Fruit fly (Drosophila melanogaster) whole organism, embryonic: ENCODE measurements around the gene park.
A peak's percentile ranks its signal among the peaks of the same experiment; 100 is the strongest.

Experiments
- Antp ChIP-seq: fragments of 200-800 bp; sonication (Bioruptor generic); optimal IDR thresholded peaks from 3 replicates; lab custom pipeline; 2016; ENCODE audit warnings: missing biosample characterization, missing genetic modification characterization
- Asciz ChIP-seq: fragments of 200-800 bp; sonication (Bioruptor generic); optimal IDR thresholded peaks from 2 replicates; lab custom pipeline; 2017; ENCODE audit warnings: missing biosample characterization, mild to moderate bottlenecking, missing genetic modification characterization, missing genetic modification reagents
- Atf-2 ChIP-seq: fragments of 200-800 bp; sonication (Bioruptor generic); optimal IDR thresholded peaks from 2 replicates; lab custom pipeline; 2016; ENCODE audit warnings: missing biosample characterization, missing genetic modification characterization
- CG10366 ChIP-seq: fragments of 200-800 bp; sonication (Bioruptor generic); IDR thresholded peaks from 2 replicates; pipeline ENCODE4 v1.3.6; 2022; ENCODE audit warnings: missing biosample characterization, missing genetic modification characterization
- CG10543 ChIP-seq: fragments of 200-800 bp; sonication (Bioruptor generic); optimal IDR thresholded peaks from 3 replicates; lab custom pipeline; 2017; ENCODE audit warnings: missing biosample characterization, mild to moderate bottlenecking, missing genetic modification characterization, moderate library complexity
- CG13296 ChIP-seq: fragments of 200-800 bp; sonication (Bioruptor generic); optimal IDR thresholded peaks from 3 replicates; lab custom pipeline; 2018; ENCODE audit warnings: missing biosample characterization, mild to moderate bottlenecking, missing genetic modification characterization
- CG13424 ChIP-seq: fragments of 200-800 bp; sonication (Bioruptor generic); optimal IDR thresholded peaks from 2 replicates; lab custom pipeline; 2019; ENCODE audit warnings: missing biosample characterization, mild to moderate bottlenecking, missing genetic modification characterization, moderate library complexity
- CG13624 ChIP-seq: fragments of 200-800 bp; sonication (Bioruptor generic); optimal IDR thresholded peaks from 2 replicates; lab custom pipeline; 2016; ENCODE audit warnings: missing biosample characterization, missing genetic modification characterization
- CG13775 ChIP-seq: fragments of 200-800 bp; sonication (Bioruptor generic); optimal IDR thresholded peaks from 3 replicates; lab custom pipeline; 2017; ENCODE audit warnings: missing biosample characterization, mild to moderate bottlenecking, missing genetic modification characterization
- CG14014 ChIP-seq: fragments of 200-800 bp; sonication (Bioruptor generic); IDR thresholded peaks from 2 replicates; pipeline ENCODE4 v1.3.6; 2022; ENCODE audit warnings: missing biosample characterization, missing genetic modification characterization
- CG17359 ChIP-seq: fragments of 200-800 bp; sonication (Bioruptor generic); optimal IDR thresholded peaks from 3 replicates; lab custom pipeline; 2018; ENCODE audit warnings: missing biosample characterization, mild to moderate bottlenecking, missing genetic modification characterization, moderate library complexity
- CG17568 ChIP-seq: fragments of 200-800 bp; sonication (Bioruptor generic); optimal IDR thresholded peaks from 2 replicates; lab custom pipeline; 2018; ENCODE audit warnings: missing biosample characterization, mild to moderate bottlenecking, missing genetic modification characterization, moderate library complexity
- CG17912 ChIP-seq: fragments of 200-800 bp; sonication (Bioruptor generic); optimal IDR thresholded peaks from 2 replicates; lab custom pipeline; 2018; ENCODE audit warnings: missing biosample characterization, mild to moderate bottlenecking, missing genetic modification characterization
- CG2120 ChIP-seq: fragments of 200-800 bp; sonication (Bioruptor generic); optimal IDR thresholded peaks from 3 replicates; lab custom pipeline; 2016; ENCODE audit warnings: missing biosample characterization, missing genetic modification characterization
- CG30020 ChIP-seq: fragments of 200-800 bp; optimal IDR thresholded peaks from 2 replicates; lab custom pipeline; 2019; ENCODE audit warnings: missing biosample characterization, mild to moderate bottlenecking, missing genetic modification characterization, moderate library complexity
- CG31365 ChIP-seq: fragments of 200-800 bp; sonication (Bioruptor generic); optimal IDR thresholded peaks from 2 replicates; lab custom pipeline; 2018; ENCODE audit warnings: missing biosample characterization, mild to moderate bottlenecking, missing genetic modification characterization
- CG3726 ChIP-seq: fragments of 200-800 bp; sonication (Bioruptor generic); IDR thresholded peaks from 3 replicates; pipeline ENCODE4, ENCODE4 v1.3.6; 2022; ENCODE audit warnings: missing biosample characterization, missing genetic modification characterization
- CG4328 ChIP-seq: fragments of 200-800 bp; sonication (Bioruptor generic); optimal IDR thresholded peaks from 3 replicates; lab custom pipeline; 2017; ENCODE audit warnings: missing biosample characterization, missing genetic modification reagents, missing genetic modification characterization
- CG4707 ChIP-seq: fragments of 200-800 bp; sonication (Bioruptor generic); optimal IDR thresholded peaks from 2 replicates; lab custom pipeline; 2018; ENCODE audit warnings: missing biosample characterization, mild to moderate bottlenecking, missing genetic modification characterization, moderate library complexity
- CG6175 ChIP-seq: fragments of 200-800 bp; sonication (Bioruptor generic); IDR thresholded peaks from 3 replicates; pipeline ENCODE4 v1.3.6; 2022; ENCODE audit warnings: missing biosample characterization, missing genetic modification characterization
- CG8281 ChIP-seq: fragments of 200-800 bp; sonication (Bioruptor generic); optimal IDR thresholded peaks from 2 replicates; lab custom pipeline; 2018; ENCODE audit warnings: missing biosample characterization, mild to moderate bottlenecking, missing genetic modification characterization, moderate library complexity
- CG8359 ChIP-seq: fragments of 200-800 bp; sonication (Bioruptor generic); optimal IDR thresholded peaks from 2 replicates; lab custom pipeline; 2017; ENCODE audit warnings: missing biosample characterization, mild to moderate bottlenecking, missing genetic modification characterization, borderline replicate concordance
- CrebB ChIP-seq: fragments of 200-800 bp; sonication (Bioruptor generic); optimal IDR thresholded peaks from 3 replicates; lab custom pipeline; 2018; ENCODE audit warnings: missing biosample characterization, mild to moderate bottlenecking, missing genetic modification characterization
- Dad ChIP-seq: fragments of 200-800 bp; sonication (Bioruptor generic); optimal IDR thresholded peaks from 3 replicates; lab custom pipeline; 2016; ENCODE audit warnings: missing biosample characterization, missing genetic modification characterization
- Dip2 ChIP-seq: fragments of 200-800 bp; sonication (Bioruptor generic); IDR thresholded peaks from 2 replicates; pipeline ENCODE4 v1.3.6; 2022; ENCODE audit warnings: missing biosample characterization, missing genetic modification characterization
- Fer2 ChIP-seq: fragments of 200-800 bp; sonication (Bioruptor generic); optimal IDR thresholded peaks from 2 replicates; lab custom pipeline; 2018; ENCODE audit warnings: missing biosample characterization, mild to moderate bottlenecking, missing genetic modification characterization, moderate library complexity
- Gug ChIP-seq: fragments of 200-800 bp; sonication (Bioruptor generic); IDR thresholded peaks from 4 replicates; pipeline ENCODE4 v1.3.6; 2022; ENCODE audit warnings: missing biosample characterization, missing genetic modification characterization
- Lpt ChIP-seq: fragments of >200 bp; optimal IDR thresholded peaks from 2 replicates; lab custom pipeline; 2018; ENCODE audit warnings: missing biosample characterization, missing genetic modification characterization
- Oaz ChIP-seq: fragments of 200-800 bp; sonication (Bioruptor generic); IDR thresholded peaks from 2 replicates; pipeline ENCODE4 v1.3.6; 2022; ENCODE audit warnings: missing biosample characterization, missing genetic modification characterization
- Pdp1 ChIP-seq, 2 experiments: fragments of 200-800 bp; sonication (Bioruptor generic); optimal IDR thresholded peaks; 3 replicates each; lab custom pipeline; 2016; ENCODE audit warnings: missing biosample characterization in 2 of 2, missing genetic modification characterization in 2 of 2, mild to moderate bottlenecking in 1 of 2, moderate library complexity in 1 of 2
- Sin3A ChIP-seq: fragments of >200 bp; optimal IDR thresholded peaks from 2 replicates; lab custom pipeline; 2018
- Ssrp ChIP-seq: fragments of 200-800 bp; sonication (Bioruptor generic); optimal IDR thresholded peaks from 2 replicates; lab custom pipeline; 2018; ENCODE audit warnings: missing biosample characterization, mild to moderate bottlenecking, missing genetic modification characterization, moderate library complexity
- Tbp ChIP-seq: fragments of >200 bp; optimal IDR thresholded peaks from 2 replicates; lab custom pipeline; 2018; ENCODE audit warnings: missing biosample characterization, missing genetic modification characterization
- Vsx1 ChIP-seq: fragments of 200-800 bp; sonication (Bioruptor generic); optimal IDR thresholded peaks from 2 replicates; lab custom pipeline; 2017; ENCODE audit warnings: missing biosample characterization, mild to moderate bottlenecking, missing genetic modification characterization, missing genetic modification reagents
- Xbp1 ChIP-seq: fragments of 200-800 bp; sonication (Bioruptor generic); optimal IDR thresholded peaks from 3 replicates; lab custom pipeline; 2016; ENCODE audit warnings: missing biosample characterization, mild to moderate bottlenecking, missing genetic modification characterization
- bowl ChIP-seq: fragments of 200-800 bp; sonication (Bioruptor generic); IDR thresholded peaks from 2 replicates; pipeline ENCODE4 v1.3.6; 2022; ENCODE audit warnings: missing biosample characterization, missing genetic modification characterization
- bsh ChIP-seq, 2 experiments: fragments of 200-800 bp; sonication (Bioruptor generic); optimal IDR thresholded peaks; 2 replicates each; lab custom pipeline; 2017 to 2018; ENCODE audit warnings: mild to moderate bottlenecking in 2 of 2, missing biosample characterization in 2 of 2, missing genetic modification characterization in 2 of 2, moderate library complexity in 1 of 2
- dpn ChIP-seq, 2 experiments: fragments of 200-800 bp; sonication (Bioruptor generic); optimal IDR thresholded peaks; 3 replicates each; lab custom pipeline; 2016; ENCODE audit warnings: missing biosample characterization in 2 of 2, missing genetic modification characterization in 2 of 2
- ems ChIP-seq: fragments of 200-800 bp; sonication (Bioruptor generic); optimal IDR thresholded peaks from 3 replicates; lab custom pipeline; 2016; ENCODE audit warnings: missing biosample characterization, missing genetic modification characterization
- esg ChIP-seq: fragments of 200-800 bp; sonication (Bioruptor generic); conservative IDR thresholded peaks from 2 replicates; pipeline ENCODE4 v1.3.6; 2022; ENCODE audit warnings: missing biosample characterization, missing genetic modification characterization
- exex ChIP-seq: fragments of 200-800 bp; sonication (Bioruptor generic); optimal IDR thresholded peaks from 4 replicates; lab custom pipeline; 2018; ENCODE audit warnings: missing biosample characterization, mild to moderate bottlenecking, missing genetic modification characterization, moderate library complexity
- fu2 ChIP-seq: fragments of 200-800 bp; sonication (Bioruptor generic); optimal IDR thresholded peaks from 2 replicates; lab custom pipeline; 2016; ENCODE audit warnings: missing biosample characterization, missing genetic modification characterization
- hb ChIP-seq: fragments of 200-800 bp; sonication (Bioruptor generic); IDR thresholded peaks from 3 replicates; pipeline ENCODE4 v1.3.6; 2022; ENCODE audit warnings: missing biosample characterization, missing genetic modification characterization; ENCODE audit not compliant: partially characterized antibody
- ind ChIP-seq: fragments of 200-800 bp; sonication (Bioruptor generic); optimal IDR thresholded peaks from 3 replicates; lab custom pipeline; 2016; ENCODE audit warnings: missing biosample characterization, missing genetic modification characterization
- lola ChIP-seq, 3 experiments: fragments of >200 bp in 2 of 3; fragments of 200-800 bp in 1 of 3; sonication (Bioruptor generic) in 1 of 3; optimal IDR thresholded peaks; 2 replicates each; lab custom pipeline; 2017 to 2019; ENCODE audit warnings: missing biosample characterization in 3 of 3, missing genetic modification characterization in 3 of 3, mild to moderate bottlenecking in 1 of 3, moderate library complexity in 1 of 3
- ro ChIP-seq: fragments of 200-800 bp; sonication (Bioruptor generic); IDR thresholded peaks from 2 replicates; pipeline ENCODE4 v1.3.6; 2022; ENCODE audit warnings: missing biosample characterization, missing genetic modification characterization
- stc ChIP-seq: fragments of 200-800 bp; sonication (Bioruptor generic); IDR thresholded peaks from 2 replicates; pipeline ENCODE4 v1.3.6; 2022; ENCODE audit warnings: missing biosample characterization, missing genetic modification characterization
- sug ChIP-seq: fragments of 200-800 bp; optimal IDR thresholded peaks from 2 replicates; lab custom pipeline; 2019; ENCODE audit warnings: missing biosample characterization, mild to moderate bottlenecking, missing genetic modification characterization, moderate library complexity
- zen ChIP-seq: fragments of 200-800 bp; sonication (Bioruptor generic); optimal IDR thresholded peaks from 3 replicates; lab custom pipeline; 2018; ENCODE audit warnings: missing biosample characterization, mild to moderate bottlenecking, missing genetic modification characterization, moderate library complexity

Gene park

DNA sequence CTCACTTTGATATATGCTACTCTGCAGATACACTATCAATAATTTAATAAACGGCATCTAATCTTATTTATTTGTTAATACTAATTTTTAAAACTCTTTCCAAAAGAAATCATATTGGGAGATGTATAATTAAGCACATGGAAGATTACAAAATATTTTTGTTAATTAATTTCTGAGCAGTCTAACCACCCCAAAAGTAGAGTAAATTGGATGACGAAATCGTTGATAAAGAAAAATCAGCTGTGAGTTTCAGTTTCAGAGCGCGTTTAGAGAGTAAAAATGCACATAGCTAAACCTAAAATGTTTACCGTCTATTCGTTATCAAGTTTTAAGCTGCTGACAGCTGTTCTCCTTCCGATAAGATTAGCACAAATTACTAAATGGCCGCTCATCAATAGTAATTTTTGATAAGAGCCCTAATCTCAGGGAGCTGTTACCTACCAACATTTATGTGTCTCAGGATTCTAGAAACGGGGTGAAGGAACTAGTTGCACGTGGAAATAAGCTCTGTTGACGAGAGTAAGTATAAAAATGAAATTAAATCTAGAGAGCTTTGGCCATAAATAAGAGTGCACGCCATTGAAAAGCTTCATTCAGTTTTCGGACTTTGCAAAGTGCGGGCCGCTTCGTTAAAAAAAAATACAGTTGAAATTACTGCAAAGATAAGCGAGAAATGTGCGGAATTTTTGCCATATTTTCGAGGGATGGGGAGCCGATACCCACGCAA lies 24.0 kb downstream of the park start, which contains the start of the genes chb and AsnS (continued):
- peak; percentile 90 for TF ChIP-seq Ssrp (tag; lab: Kevin White, UChicago)
- TF ChIP-seq Tbp (GFP tag; lab: Kevin White, UChicago) = no peak
- peak; percentile 9 for TF ChIP-seq CG30020 (tag; lab: Kevin White, UChicago)
- TF ChIP-seq Oaz (GFP tag; lab: Robert Waterston, UW) = peak; percentile 88
- TF ChIP-seq CG13624 (GFP tag; lab: Kevin White, UChicago) = peak; percentile 79
- peak; percentile 74 to 89 for TF ChIP-seq dpn (GFP tag; optimal IDR thresholded peaks at IDR 0.05; lab: Kevin White, UChicago)
- peak; percentile 21 for TF ChIP-seq Atf-2 (GFP tag; lab: Kevin White, UChicago)
- TF ChIP-seq CG14014 = peak; percentile 93
- TF ChIP-seq CG10366 (GFP tag; lab: Robert Waterston, UW) = peak; percentile 90
- TF ChIP-seq lola (GFP tag; optimal IDR thresholded peaks at IDR 0.05; lab: Kevin White, UChicago) = peak in 1 of 3 experiments; percentile 63
- TF ChIP-seq CG2120 = peak; percentile 93
- peak; percentile 89 for TF ChIP-seq esg (GFP tag; lab: Robert Waterston, UW)
- peak; percentile 84 for TF ChIP-seq zen
- TF ChIP-seq Vsx1 (GFP tag; lab: Kevin White, UChicago) = peak; percentile 81
- peak; percentile 74 for TF ChIP-seq CG8281 (tag; lab: Kevin White, UChicago)
- TF ChIP-seq CG17359 (tag; lab: Kevin White, UChicago) = peak; percentile 96
- TF ChIP-seq stc = peak; percentile 96
- peak; percentile 85 for TF ChIP-seq bowl (GFP tag; lab: Robert Waterston, UW)
- no peak for TF ChIP-seq CG4328 (GFP tag; lab: Kevin White, UChicago)
- peak; percentile 77 for TF ChIP-seq CG4707 (GFP tag; lab: Kevin White, UChicago)
- peak; percentile 92 for TF ChIP-seq CG13424 (tag; lab: Kevin White, UChicago)
- peak; percentile 76 for TF ChIP-seq CG13296 (GFP tag; lab: Kevin White, UChicago)
- TF ChIP-seq CG3726 = peak; percentile 81
- TF ChIP-seq CG17568 (GFP tag; lab: Kevin White, UChicago) = peak; percentile 84
- TF ChIP-seq bsh (GFP tag; optimal IDR thresholded peaks at IDR 0.05; lab: Kevin White, UChicago) = peak in 1 of 2 experiments; percentile 93
- TF ChIP-seq Antp (GFP tag; lab: Kevin White, UChicago) = peak; percentile 55
- peak; percentile 87 for TF ChIP-seq CrebB (tag; lab: Kevin White, UChicago)
- TF ChIP-seq Lpt = no peak
- peak; percentile 63; the same call in 1 of the 3 replicates for TF ChIP-seq CG6175
- TF ChIP-seq CG13775 (GFP tag; lab: Kevin White, UChicago) = peak; percentile 70
- TF ChIP-seq Fer2 (tag; lab: Kevin White, UChicago) = peak; percentile 60
- TF ChIP-seq Sin3A (lab: Kevin White, UChicago) = no peak
- peak; percentile 86 for TF ChIP-seq ind (GFP tag; lab: Kevin White, UChicago)
- peak; percentile 64 for TF ChIP-seq CG8359 (GFP tag; lab: Kevin White, UChicago)
- peak; percentile 61; the same call in 3 of the 4 replicates for TF ChIP-seq Gug (GFP tag; lab: Robert Waterston, UW)
- peak; percentile 86 for TF ChIP-seq Xbp1
- peak; percentile 19 for TF ChIP-seq CG10543 (GFP tag; lab: Kevin White, UChicago)
- TF ChIP-seq Asciz = peak; percentile 91
- TF ChIP-seq ro (GFP tag; lab: Robert Waterston, UW) = peak; percentile 62
- no peak for TF ChIP-seq hb
- TF ChIP-seq CG31365 (tag; lab: Kevin White, UChicago) = peak; percentile 53
- TF ChIP-seq CG17912 (GFP tag; lab: Kevin White, UChicago) = no peak
- TF ChIP-seq ems = peak; percentile 69
- peak; percentile 57 for TF ChIP-seq Dad (GFP tag; lab: Kevin White, UChicago)
- peak; percentile 50 for TF ChIP-seq sug (tag; lab: Kevin White, UChicago)
- peak; percentile 78 for TF ChIP-seq fu2 (GFP tag; lab: Kevin White, UChicago)
- TF ChIP-seq Pdp1 (GFP tag; optimal IDR thresholded peaks at IDR 0.05; lab: Kevin White, UChicago) = peak; percentile 73 to 85
- no peak for TF ChIP-seq Dip2 (GFP tag; lab: Robert Waterston, UW)
- peak; percentile 67 for TF ChIP-seq exex (tag; lab: Kevin White, UChicago)
